Worm (Caenorhabditis elegans) whole organism, L4 larva: ENCODE results near the gene smg-4.

Experiments used
- Y48G9A.11 ChIP-seq: fragments of 200-800 bp; sonication (Bioruptor generic); IDR thresholded peaks from 2 replicates; pipeline ENCODE4 v1.3.6; 2022; ENCODE audit warnings: missing genetic modification reagents, missing genetic modification characterization, missing compliant biosample characterization
- ZK337.2 ChIP-seq: fragments of 200-800 bp; sonication (Bioruptor generic); IDR thresholded peaks from 2 replicates; pipeline ENCODE4 v1.3.6; 2022; ENCODE audit warnings: missing genetic modification reagents, missing genetic modification characterization, missing compliant biosample characterization
- aha-1 ChIP-seq: fragments of 150-350 bp; peaks from one replicate; lab custom pipeline; 2014; ENCODE audit warnings: missing biosample characterization, missing genetic modification characterization
- aly-2 ChIP-seq: sonication (generic microtip); optimal IDR thresholded peaks from 2 replicates; lab custom pipeline; 2018; ENCODE audit warnings: missing biosample characterization, missing genetic modification characterization
- arid-1 ChIP-seq: fragments of 200-800 bp; sonication (Bioruptor generic); conservative IDR thresholded peaks from 2 replicates; pipeline ENCODE4 v1.3.6; 2022; ENCODE audit warnings: missing genetic modification reagents, missing genetic modification characterization, missing compliant biosample characterization
- attf-4 ChIP-seq: sonication (generic microtip); optimal IDR thresholded peaks from 3 replicates; lab custom pipeline; 2017; ENCODE audit warnings: missing biosample characterization, missing genetic modification characterization
- ceh-32 ChIP-seq: sonication (generic microtip); optimal IDR thresholded peaks from 2 replicates; lab custom pipeline; 2016; ENCODE audit warnings: mild to moderate bottlenecking, missing genetic modification characterization, missing compliant biosample characterization; ENCODE audit not compliant: poor library complexity
- ceh-62 ChIP-seq: sonication (generic microtip); optimal IDR thresholded peaks from 2 replicates; lab custom pipeline; 2017; ENCODE audit warnings: missing biosample characterization, missing genetic modification characterization
- ceh-82 ChIP-seq: sonication (generic microtip); optimal IDR thresholded peaks from 2 replicates; lab custom pipeline; 2017; ENCODE audit warnings: missing biosample characterization, missing genetic modification characterization
- daf-16 ChIP-seq, 3 experiments: sonication (generic microtip); optimal IDR thresholded peaks; 2 replicates each; lab custom pipeline; 2016 to 2017; ENCODE audit warnings: missing genetic modification characterization in 3 of 3, missing genetic modification reagents in 3 of 3, mild to moderate bottlenecking in 2 of 3, missing compliant biosample characterization in 2 of 3, missing biosample characterization in 1 of 3, moderate library complexity in 1 of 3
- dmd-8 ChIP-seq: fragments of 200-800 bp; sonication (Bioruptor generic); IDR thresholded peaks from 2 replicates; pipeline ENCODE4 v1.3.6; 2022; ENCODE audit warnings: missing genetic modification characterization, missing compliant biosample characterization
- dmd-9 ChIP-seq: fragments of 200-800 bp; sonication (Bioruptor generic); IDR thresholded peaks from 2 replicates; pipeline ENCODE4 v1.3.6; 2022; ENCODE audit warnings: missing genetic modification reagents, missing genetic modification characterization, missing compliant biosample characterization
- dve-1 ChIP-seq: sonication (generic microtip); optimal IDR thresholded peaks from 2 replicates; lab custom pipeline; 2017; ENCODE audit warnings: antibody characterized with exemption, mild to moderate bottlenecking, missing genetic modification characterization, missing compliant biosample characterization; ENCODE audit not compliant: insufficient read depth
- egl-43 ChIP-seq: fragments of 200-800 bp; sonication (Bioruptor generic); IDR thresholded peaks from 2 replicates; pipeline ENCODE4 v1.3.6; 2022; ENCODE audit warnings: missing genetic modification reagents, missing genetic modification characterization, missing compliant biosample characterization
- gei-8 ChIP-seq: fragments of 200-800 bp; sonication (Bioruptor generic); optimal IDR thresholded peaks from 2 replicates; lab custom pipeline; 2018; ENCODE audit warnings: mild to moderate bottlenecking, missing genetic modification characterization, missing compliant biosample characterization
- hlh-11 ChIP-seq: fragments of 200-800 bp; sonication (Bioruptor generic); optimal IDR thresholded peaks from 2 replicates; lab custom pipeline; 2018; ENCODE audit warnings: mild to moderate bottlenecking, missing genetic modification characterization, missing compliant biosample characterization
- hmg-1.1 ChIP-seq: fragments of 200-800 bp; sonication (Bioruptor generic); IDR thresholded peaks from 2 replicates; pipeline ENCODE4 v1.3.6; 2022; ENCODE audit warnings: missing genetic modification reagents, missing genetic modification characterization, missing compliant biosample characterization
- lim-7 ChIP-seq: fragments of 200-800 bp; sonication (Bioruptor generic); IDR thresholded peaks from 2 replicates; pipeline ENCODE4 v1.3.6; 2022; ENCODE audit warnings: missing genetic modification characterization, missing compliant biosample characterization
- lin-1 ChIP-seq: fragments of 200-800 bp; sonication (Bioruptor generic); IDR thresholded peaks from 2 replicates; pipeline ENCODE4 v1.3.6; 2022; ENCODE audit warnings: missing genetic modification reagents, missing genetic modification characterization, missing compliant biosample characterization
- lin-13 ChIP-seq: fragments of 150-350 bp; optimal IDR thresholded peaks from 2 replicates; lab custom pipeline; 2014; ENCODE audit warnings: missing biosample characterization, missing genetic modification reagents, missing genetic modification characterization
- madf-9 ChIP-seq: fragments of 200-800 bp; sonication (Bioruptor generic); conservative IDR thresholded peaks from 2 replicates; pipeline ENCODE4 v1.3.6; 2022; ENCODE audit warnings: missing genetic modification reagents, missing genetic modification characterization, missing compliant biosample characterization
- mdl-1 ChIP-seq, 2 experiments: fragments of 150-350 bp in 1 of 2; sonication (generic microtip) in 1 of 2; optimal IDR thresholded peaks; 2 replicates each; lab custom pipeline; 2014 to 2017; ENCODE audit warnings: missing biosample characterization in 2 of 2, missing genetic modification characterization in 2 of 2
- mdt-29 ChIP-seq: fragments of 200-800 bp; sonication (Bioruptor generic); IDR thresholded peaks from 2 replicates; pipeline ENCODE4 v1.3.6; 2022; ENCODE audit warnings: missing genetic modification reagents, missing genetic modification characterization, missing compliant biosample characterization
- mes-2 ChIP-seq: sonication (generic microtip); optimal IDR thresholded peaks from 2 replicates; lab custom pipeline; 2016; ENCODE audit warnings: missing genotype, mild to moderate bottlenecking, missing genetic modification characterization, missing compliant biosample characterization; ENCODE audit not compliant: poor library complexity, severe bottlenecking
- nhr-10 ChIP-seq: fragments of 150-350 bp; optimal IDR thresholded peaks from 2 replicates; lab custom pipeline; 2014; ENCODE audit warnings: missing biosample characterization, missing genetic modification characterization
- nhr-11 ChIP-seq: fragments of 150-350 bp; optimal IDR thresholded peaks from 2 replicates; lab custom pipeline; 2014; ENCODE audit warnings: missing biosample characterization, missing genetic modification characterization
- nhr-111 ChIP-seq: fragments of 200-800 bp; sonication (Bioruptor generic); optimal IDR thresholded peaks from 2 replicates; lab custom pipeline; 2018; ENCODE audit warnings: mild to moderate bottlenecking, missing genetic modification characterization, missing compliant biosample characterization
- nhr-237 ChIP-seq: sonication (generic microtip); optimal IDR thresholded peaks from 2 replicates; lab custom pipeline; 2017; ENCODE audit warnings: missing biosample characterization, missing genetic modification characterization
- nhr-25 ChIP-seq: sonication (generic microtip); optimal IDR thresholded peaks from 2 replicates; lab custom pipeline; 2017; ENCODE audit warnings: missing genetic modification characterization, mild to moderate bottlenecking, missing compliant biosample characterization, antibody characterized with exemption, moderate library complexity, borderline replicate concordance; ENCODE audit not compliant: insufficient read depth
- nhr-6 ChIP-seq: fragments of 150-350 bp; optimal IDR thresholded peaks from 2 replicates; lab custom pipeline; 2014; ENCODE audit warnings: missing biosample characterization, missing genetic modification characterization
- nhr-76 ChIP-seq: fragments of 150-350 bp; optimal IDR thresholded peaks from 2 replicates; lab custom pipeline; 2014; ENCODE audit warnings: missing biosample characterization, missing genetic modification characterization
- php-3 ChIP-seq: fragments of 200-800 bp; sonication (Bioruptor generic); IDR thresholded peaks from 2 replicates; pipeline ENCODE4 v1.3.6; 2022; ENCODE audit warnings: missing genetic modification reagents, missing genetic modification characterization, missing compliant biosample characterization
- pqm-1 ChIP-seq: sonication (generic microtip); optimal IDR thresholded peaks from 2 replicates; lab custom pipeline; 2017; ENCODE audit warnings: missing biosample characterization, missing genetic modification characterization
- sdz-12 ChIP-seq: fragments of 200-800 bp; sonication (Bioruptor generic); optimal IDR thresholded peaks from 2 replicates; lab custom pipeline; 2018; ENCODE audit warnings: mild to moderate bottlenecking, missing genetic modification characterization, missing compliant biosample characterization
- set-16 ChIP-seq: fragments of 200-800 bp; sonication (Bioruptor generic); IDR thresholded peaks from 2 replicates; pipeline ENCODE4 v1.3.6; 2022; ENCODE audit warnings: missing genetic modification reagents, missing genetic modification characterization, missing compliant biosample characterization
- snpc-4 ChIP-seq: fragments of 150-350 bp; optimal IDR thresholded peaks from 2 replicates; lab custom pipeline; 2014; ENCODE audit warnings: missing biosample characterization, missing genetic modification characterization
- spr-1 ChIP-seq: sonication (generic microtip); optimal IDR thresholded peaks from 2 replicates; lab custom pipeline; 2016; ENCODE audit warnings: mild to moderate bottlenecking, missing genetic modification characterization, missing compliant biosample characterization
- tag-97 ChIP-seq: fragments of 200-800 bp; sonication (Bioruptor generic); IDR thresholded peaks from 2 replicates; pipeline ENCODE4 v1.3.6; 2022; ENCODE audit warnings: missing genetic modification characterization, missing compliant biosample characterization
- tra-1 ChIP-seq: fragments of 200-800 bp; sonication (Bioruptor generic); IDR thresholded peaks from 2 replicates; pipeline ENCODE4 v1.3.6; 2022; ENCODE audit warnings: missing genetic modification reagents, missing genetic modification characterization, missing compliant biosample characterization
- zag-1 ChIP-seq: fragments of 150-350 bp; optimal IDR thresholded peaks from 2 replicates; lab custom pipeline; 2014; ENCODE audit warnings: missing biosample characterization, missing genetic modification characterization
- zfp-3 ChIP-seq: fragments of 200-800 bp; sonication (Bioruptor generic); conservative IDR thresholded peaks from 2 replicates; pipeline ENCODE4 v1.3.6; 2022; ENCODE audit warnings: missing genetic modification reagents, missing genetic modification characterization, missing compliant biosample characterization
- zip-2 ChIP-seq: fragments of 150-350 bp; optimal IDR thresholded peaks from 2 replicates; lab custom pipeline; 2014; ENCODE audit warnings: missing biosample characterization, missing genetic modification characterization

smg-4 gene

DNA sequence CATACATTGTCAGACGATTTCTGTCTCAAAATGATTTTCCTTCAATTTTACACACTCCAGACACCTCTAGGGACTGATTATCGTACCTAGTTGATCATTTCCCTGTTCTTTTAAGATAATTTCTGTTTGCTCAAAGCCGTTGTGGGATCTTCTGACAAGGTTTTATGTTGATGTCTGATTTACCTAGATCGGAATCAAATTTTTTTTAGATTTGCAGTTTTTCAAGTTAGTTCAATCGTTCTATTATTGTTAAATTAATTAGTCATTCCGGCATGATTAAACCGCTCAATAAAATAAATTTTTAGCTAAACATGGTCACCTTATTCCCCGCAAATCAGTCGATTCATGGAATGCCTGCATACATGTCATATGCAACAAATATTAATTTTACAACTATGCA is 36.0 kb upstream of the smg-4 start, which contains the start of gene sru-30:
sru-30 (plus strand) TSS at position 301 of the 400 bp plus-strand sequence.
- TF ChIP-seq dmd-8 (GFP tag; lab: Robert Waterston, UW) (no peak), nhr-25 (tag; lab: Kevin White, UChicago) (no peak), mdl-1 (tag; optimal IDR thresholded peaks at IDR 0.05; lab: Kevin White, UChicago) (no peak), lim-7 (no peak), aha-1 (tag; lab: Kevin White, UChicago) (no peak), arid-1 (GFP tag; lab: Robert Waterston, UW) (no peak), pqm-1 (tag; lab: Kevin White, UChicago) (no peak), nhr-76 (tag; lab: Kevin White, UChicago) (no peak), php-3 (GFP tag; lab: Robert Waterston, UW) (no peak), nhr-10 (tag; lab: Kevin White, UChicago) (no peak), tag-97 (GFP tag; lab: Robert Waterston, UW) (no peak)

ce11 chrV:9812216-9812615 is 34.7 kb upstream of the smg-4 start:
- TF ChIP-seq aha-1 (tag; lab: Kevin White, UChicago) (peak; percentile 93), lin-13 (no peak), snpc-4 (no peak), ZK337.2 (GFP tag; lab: Robert Waterston, UW) (no peak)

ce11 chrV:9811154-9811553 is 33.6 kb upstream of the smg-4 start, which contains the start of gene sru-29:
Gene sru-29 (plus strand): TSS chrV:9811454.
- TF ChIP-seq mes-2 (tag; lab: Kevin White, UChicago) (no peak), ceh-82 (no peak), tra-1 (GFP tag; lab: Robert Waterston, UW) (no peak), hlh-11 (tag; lab: Kevin White, UChicago) (no peak), madf-9 (GFP tag; lab: Robert Waterston, UW) (no peak), sdz-12 (GFP tag; lab: Kevin White, UChicago) (no peak), nhr-111 (GFP tag; lab: Kevin White, UChicago) (no peak), ZK337.2 (GFP tag; lab: Robert Waterston, UW) (no peak), hmg-1.1 (GFP tag; lab: Robert Waterston, UW) (no peak), tag-97 (GFP tag; lab: Robert Waterston, UW) (no peak), daf-16 (GFP tag; optimal IDR thresholded peaks at IDR 0.05; lab: Kevin White, UChicago) (no peak), daf-16 (tag; optimal IDR thresholded peaks at IDR 0.05; lab: Kevin White, UChicago) (no peak), zag-1 (tag; lab: Kevin White, UChicago) (no peak), nhr-6 (tag; lab: Kevin White, UChicago) (no peak)

DNA sequence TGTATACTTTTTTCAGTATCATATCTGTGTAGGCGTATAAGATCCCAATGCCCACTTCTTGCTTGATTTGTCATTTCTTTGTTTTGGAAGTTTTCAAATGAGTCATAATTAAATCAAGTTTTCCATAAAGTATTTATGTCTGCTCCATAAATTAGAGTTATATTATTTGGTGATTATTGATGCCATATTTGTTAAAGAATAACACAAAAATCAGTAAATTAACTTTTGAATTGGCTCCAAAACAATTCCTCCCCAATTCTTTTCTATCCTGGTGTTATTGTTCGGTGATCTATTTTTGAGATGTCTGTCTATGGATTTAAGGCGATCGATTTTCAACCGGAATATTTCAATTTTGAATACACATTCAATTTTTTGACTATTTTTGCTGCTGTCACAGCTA is 27.6 kb upstream of the smg-4 start, which contains the start of gene sru-37:
sru-37 (plus strand) TSS at position 301 of the 400 bp plus-strand sequence.
- TF ChIP-seq set-16 (GFP tag; lab: Robert Waterston, UW) (no peak), attf-4 (tag; lab: Kevin White, UChicago) (no peak), lin-1 (no peak), nhr-237 (tag; lab: Kevin White, UChicago) (no peak), nhr-10 (tag; lab: Kevin White, UChicago) (no peak), nhr-11 (no peak), nhr-111 (GFP tag; lab: Kevin White, UChicago) (no peak), zfp-3 (GFP tag; lab: Robert Waterston, UW) (no peak), spr-1 (no peak), ceh-32 (no peak)

DNA sequence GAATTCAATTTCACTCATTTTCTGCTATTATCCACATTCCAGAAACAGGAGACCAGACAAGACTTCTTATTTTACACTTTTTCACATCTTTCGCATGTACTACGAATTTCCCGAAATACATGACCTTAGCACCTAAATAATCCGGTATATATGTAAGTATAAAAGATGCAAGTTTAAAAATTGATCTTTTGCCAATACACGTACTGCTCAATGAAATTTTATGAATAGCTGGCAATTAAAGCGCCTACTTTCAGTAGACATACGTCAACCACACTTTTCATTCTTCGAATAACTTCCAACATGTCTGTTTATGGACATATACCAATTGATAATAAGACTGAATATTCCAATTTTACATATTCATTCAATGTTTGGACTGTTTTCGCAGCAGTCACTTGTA is 25.6 kb upstream of the smg-4 start, which contains the start of gene sru-39:
sru-39 (plus strand) TSS at position 301 of the 400 bp plus-strand sequence.
- no peak for TF ChIP-seq dmd-9
- no peak for TF ChIP-seq Y48G9A.11 (GFP tag; lab: Robert Waterston, UW)
- no peak for TF ChIP-seq egl-43
- TF ChIP-seq aly-2 (tag; lab: Kevin White, UChicago), result no peak
- TF ChIP-seq ceh-62, result no peak
- TF ChIP-seq dve-1 (tag; lab: Kevin White, UChicago), result no peak
- no peak for TF ChIP-seq mdt-29 (GFP tag; lab: Robert Waterston, UW)
- TF ChIP-seq zip-2 (tag; lab: Kevin White, UChicago), result no peak
- TF ChIP-seq aha-1 (tag; lab: Kevin White, UChicago), result no peak
- TF ChIP-seq gei-8 (GFP tag; lab: Kevin White, UChicago), result no peak
